Worm (Caenorhabditis elegans) whole organism, midembryonic: ENCODE results near the gene tam-1.
A peak's percentile ranks its signal among the peaks of the same experiment; 100 is the strongest.

Experiments
- T22C8.4 ChIP-seq: fragments of 200-800 bp; sonication (Bioruptor generic); IDR thresholded peaks from 2 replicates; pipeline ENCODE4 v1.3.6; 2022; ENCODE audit warnings: missing genetic modification characterization, missing compliant biosample characterization
- cog-1 ChIP-seq: sonication (generic microtip); optimal IDR thresholded peaks from 2 replicates; lab custom pipeline; 2016; ENCODE audit warnings: missing genetic modification characterization, missing compliant biosample characterization
- flt-1 ChIP-seq: fragments of 200-800 bp; sonication (Bioruptor generic); IDR thresholded peaks from 2 replicates; pipeline ENCODE4 v1.3.6; 2022; ENCODE audit warnings: missing genetic modification characterization, missing compliant biosample characterization
- klf-2 ChIP-seq: fragments of 200-800 bp; sonication (Bioruptor generic); conservative IDR thresholded peaks from 2 replicates; pipeline ENCODE4 v1.3.6; 2022; ENCODE audit warnings: missing genetic modification reagents, missing genetic modification characterization, missing compliant biosample characterization
- med-1 ChIP-seq: sonication (generic microtip); optimal IDR thresholded peaks from 2 replicates; lab custom pipeline; 2017; ENCODE audit warnings: missing genetic modification characterization, mild to moderate bottlenecking, missing compliant biosample characterization, antibody characterized with exemption, missing genetic modification reagents; ENCODE audit not compliant: insufficient read depth
- ref-1 ChIP-seq: fragments of 200-800 bp; sonication (Bioruptor generic); conservative IDR thresholded peaks from 2 replicates; pipeline ENCODE4 v1.3.6; 2022; ENCODE audit warnings: missing genetic modification reagents, missing genetic modification characterization, missing compliant biosample characterization
- tab-1 ChIP-seq: fragments of 200-800 bp; sonication (Bioruptor generic); IDR thresholded peaks from 2 replicates; pipeline ENCODE4 v1.3.6; 2022; ENCODE audit warnings: missing genetic modification characterization, missing compliant biosample characterization
- ztf-23 ChIP-seq: fragments of 200-800 bp; sonication (Bioruptor generic); IDR thresholded peaks from 2 replicates; pipeline ENCODE4 v1.3.6; 2022; ENCODE audit warnings: missing genetic modification reagents, missing genetic modification characterization, missing compliant biosample characterization
- ztf-29 ChIP-seq: fragments of 200-800 bp; sonication (Bioruptor generic); IDR thresholded peaks from 2 replicates; pipeline ENCODE4 v1.3.6; 2022; ENCODE audit warnings: missing genetic modification reagents, missing genetic modification characterization, missing compliant biosample characterization

The tam-1 gene

DNA sequence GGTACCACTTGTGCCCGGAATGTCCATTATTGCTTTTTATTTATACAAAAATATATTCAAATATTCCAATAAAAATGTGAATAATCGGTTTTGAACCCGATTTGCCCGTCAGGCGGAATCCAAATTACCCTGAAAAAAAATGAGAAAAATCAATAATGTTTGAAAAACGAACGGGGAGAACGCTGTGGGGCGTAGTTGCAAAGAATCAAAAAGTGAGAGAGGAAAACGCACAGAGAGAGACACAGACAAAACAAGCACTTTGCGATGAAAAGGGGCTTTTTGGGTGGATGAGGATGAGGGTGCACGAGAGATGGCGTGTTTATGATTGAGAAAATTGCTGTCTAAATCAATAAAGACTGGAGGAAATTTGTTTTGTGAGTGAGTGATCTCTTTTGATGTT lies at the start of gene tam-1:
Gene tam-1 (minus strand): TSS at position 135 of the 400 bp plus-strand sequence.
- TF ChIP-seq ztf-29 (GFP tag; lab: Robert Waterston, UW) (0 out of 2 replicates have a peak, but pooled peaks have one; percentile 9), cog-1 (tag; lab: Kevin White, UChicago) (no peak), T22C8.4 (peak; percentile 50; the same call in 1 of the 2 replicates), ref-1 (no peak), klf-2 (GFP tag; lab: Robert Waterston, UW) (no peak), ztf-23 (GFP tag; lab: Robert Waterston, UW) (no peak), med-1 (GFP tag; lab: Kevin White, UChicago) (no peak), flt-1 (GFP tag; lab: Robert Waterston, UW) (no peak), tab-1 (GFP tag; lab: Robert Waterston, UW) (no peak)

DNA sequence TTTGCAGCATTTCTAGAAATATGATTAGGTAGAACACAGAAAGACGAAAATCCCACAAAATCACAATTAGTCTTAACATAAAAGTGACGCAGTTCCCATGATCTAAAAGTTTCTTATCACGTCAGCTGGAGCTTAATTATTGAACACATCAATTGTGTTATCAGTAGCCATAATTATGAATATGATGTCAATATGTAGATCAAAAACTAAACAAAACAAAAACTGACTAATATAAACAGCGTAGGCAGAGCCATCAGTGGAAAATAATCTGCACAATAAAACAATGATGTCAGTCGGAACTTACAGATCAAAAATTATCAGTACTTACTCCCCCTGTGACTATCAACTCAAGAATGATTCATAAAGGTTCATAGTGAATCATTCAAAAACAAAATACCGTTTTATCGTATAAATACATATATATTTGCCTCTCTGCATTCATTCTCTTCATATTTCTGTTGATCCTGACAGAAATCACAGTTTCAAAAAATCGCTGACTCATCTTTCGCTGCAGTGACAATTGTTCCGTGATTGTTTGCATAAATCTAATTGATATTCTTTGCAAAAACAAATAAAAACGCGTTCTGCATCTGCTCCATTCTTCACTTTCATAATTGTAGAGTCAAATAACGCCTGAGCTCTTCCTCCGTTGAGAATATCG lies 49.4 kb upstream of the tam-1 start, which contains the start of gene srr-6:
Gene srr-6 (plus strand): TSS at position 611 of the 661 bp plus-strand sequence.
- TF ChIP-seq ztf-23 (GFP tag; lab: Robert Waterston, UW) (no peak), ztf-29 (GFP tag; lab: Robert Waterston, UW) (no peak), cog-1 (tag; lab: Kevin White, UChicago) (no peak), T22C8.4 (no peak), flt-1 (GFP tag; lab: Robert Waterston, UW) (no peak), klf-2 (GFP tag; lab: Robert Waterston, UW) (no peak), tab-1 (GFP tag; lab: Robert Waterston, UW) (no peak), ref-1 (no peak), med-1 (GFP tag; lab: Kevin White, UChicago) (no peak)

DNA sequence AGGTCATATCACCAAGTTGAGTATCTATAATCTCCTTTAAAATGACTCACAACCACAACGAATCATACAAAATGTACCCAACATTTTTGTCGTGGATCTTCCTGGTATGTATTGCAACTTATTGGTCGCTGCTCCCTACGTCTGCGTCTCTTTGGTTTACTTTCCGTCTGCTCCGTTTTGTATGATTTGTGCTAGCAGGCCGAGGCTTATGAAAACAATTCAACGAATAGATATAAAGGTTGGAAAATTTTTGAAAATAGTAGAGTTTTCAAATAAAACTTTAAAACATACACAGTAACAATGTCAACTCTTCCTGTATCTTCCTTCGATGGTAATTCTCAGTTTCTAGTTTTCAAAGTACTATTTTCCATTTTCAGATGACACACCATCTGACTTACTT lies 38.5 kb upstream of the tam-1 start, which contains the start of gene srr-8:
Gene srr-8 (plus strand): TSS at position 301 of the 400 bp plus-strand sequence.
- TF ChIP-seq ztf-29 (GFP tag; lab: Robert Waterston, UW) (no peak), ztf-23 (GFP tag; lab: Robert Waterston, UW) (no peak), T22C8.4 (no peak), ref-1 (no peak), cog-1 (tag; lab: Kevin White, UChicago) (no peak), med-1 (GFP tag; lab: Kevin White, UChicago) (no peak)

- TF ChIP-seq tab-1 (GFP tag; lab: Robert Waterston, UW): no peak
- TF ChIP-seq klf-2 (GFP tag; lab: Robert Waterston, UW): no peak
- TF ChIP-seq ref-1: no peak
- TF ChIP-seq flt-1 (GFP tag; lab: Robert Waterston, UW): no peak
- no peak for TF ChIP-seq med-1 (GFP tag; lab: Kevin White, UChicago)
- TF ChIP-seq T22C8.4: no peak
- TF ChIP-seq ztf-23 (GFP tag; lab: Robert Waterston, UW): no peak
- TF ChIP-seq ztf-29 (GFP tag; lab: Robert Waterston, UW): no peak
- no peak for TF ChIP-seq cog-1 (tag; lab: Kevin White, UChicago)
Observed at ce11 chrV:5000406-5000805, 37.5 kb upstream of the tam-1 start, which contains the start of gene ugt-7. Gene ugt-7 (minus strand): TSS chrV:5000566.

- TF ChIP-seq ref-1: no peak
- TF ChIP-seq ztf-29 (GFP tag; lab: Robert Waterston, UW): no peak
- no peak for TF ChIP-seq T22C8.4
Observed at ce11 chrV:4995155-4995554, 32.3 kb upstream of the tam-1 start, which contains the start of gene ncx-9. Gene ncx-9 (minus strand): TSS chrV:4995255.

DNA sequence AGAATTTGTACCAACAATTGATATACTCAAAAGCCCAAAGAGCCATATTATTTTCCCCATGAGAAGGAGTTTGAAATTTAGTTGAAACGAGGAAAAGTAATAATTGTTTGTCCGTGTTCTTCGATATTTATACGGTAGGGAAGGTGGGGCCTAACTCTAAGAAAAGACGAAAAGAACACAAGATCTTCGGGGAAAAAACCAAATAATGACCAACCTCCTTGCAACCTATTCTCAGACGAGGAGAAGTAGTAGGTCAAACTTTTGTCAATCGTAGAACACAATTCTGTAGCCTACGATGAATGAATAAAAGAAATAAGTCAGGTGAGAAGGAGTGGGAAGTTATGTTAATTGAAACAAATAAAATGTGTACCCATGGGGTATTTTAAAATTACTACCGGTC lies 24.2 kb upstream of the tam-1 start, which contains the start of gene ncx-8:
Gene ncx-8 (minus strand): TSS at position 101 of the 400 bp plus-strand sequence.
- no peak for TF ChIP-seq T22C8.4
- no peak for TF ChIP-seq flt-1 (GFP tag; lab: Robert Waterston, UW)
- TF ChIP-seq cog-1 (tag; lab: Kevin White, UChicago): no peak
- TF ChIP-seq ztf-23 (GFP tag; lab: Robert Waterston, UW): no peak
- TF ChIP-seq tab-1 (GFP tag; lab: Robert Waterston, UW): no peak
- TF ChIP-seq ztf-29 (GFP tag; lab: Robert Waterston, UW): no peak

DNA sequence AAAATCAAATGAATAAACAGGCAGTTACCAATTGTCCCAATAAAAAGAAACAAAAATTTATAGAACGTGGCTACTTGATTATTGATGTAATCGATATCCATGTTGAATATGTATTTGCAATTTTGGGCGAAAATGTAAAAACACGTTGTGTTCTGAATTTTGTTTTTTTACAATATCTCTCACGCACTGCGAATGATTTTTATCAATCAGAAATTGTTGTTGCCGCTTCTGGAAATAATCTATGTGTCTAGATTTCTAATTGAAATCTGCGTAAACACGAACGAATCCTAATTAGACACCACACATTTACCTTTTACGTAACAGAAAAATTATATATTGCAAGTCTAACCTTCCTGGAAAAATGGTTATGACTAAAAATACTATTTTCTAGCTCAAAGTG lies 20.2 kb upstream of the tam-1 start, which contains the start of gene srsx-13:
Gene srsx-13 (minus strand): TSS at position 101 of the 400 bp plus-strand sequence.
- TF ChIP-seq klf-2 (GFP tag; lab: Robert Waterston, UW) (no peak), flt-1 (GFP tag; lab: Robert Waterston, UW) (no peak), T22C8.4 (no peak), ztf-23 (GFP tag; lab: Robert Waterston, UW) (no peak), med-1 (GFP tag; lab: Kevin White, UChicago) (no peak), tab-1 (GFP tag; lab: Robert Waterston, UW) (no peak), cog-1 (tag; lab: Kevin White, UChicago) (no peak), ref-1 (no peak), ztf-29 (GFP tag; lab: Robert Waterston, UW) (no peak)

DNA sequence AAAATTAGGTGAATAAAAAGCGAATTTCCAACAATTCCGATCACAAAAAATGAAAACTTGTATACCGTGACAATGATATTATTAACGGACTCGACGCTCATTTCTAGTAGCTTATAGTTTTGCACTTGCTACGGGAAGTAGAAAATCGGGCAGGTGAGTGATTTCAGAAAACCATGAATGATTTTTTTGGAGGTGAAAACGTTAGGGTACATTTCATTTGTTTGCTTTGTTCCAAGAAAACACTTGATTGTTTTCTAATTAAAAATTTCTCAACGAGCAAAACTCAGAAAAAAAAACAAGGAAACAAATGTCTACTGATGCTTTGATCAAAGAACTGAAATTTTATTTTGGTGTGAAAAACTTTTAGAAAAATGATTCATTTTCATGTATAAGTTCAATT lies 18.0 kb upstream of the tam-1 start, which contains the start of gene srsx-12:
Gene srsx-12 (minus strand): TSS at position 101 of the 400 bp plus-strand sequence.
- TF ChIP-seq flt-1 (GFP tag; lab: Robert Waterston, UW): no peak
- no peak for TF ChIP-seq med-1 (GFP tag; lab: Kevin White, UChicago)
- TF ChIP-seq klf-2 (GFP tag; lab: Robert Waterston, UW): no peak
- no peak for TF ChIP-seq ztf-29 (GFP tag; lab: Robert Waterston, UW)
- no peak for TF ChIP-seq ztf-23 (GFP tag; lab: Robert Waterston, UW)
- TF ChIP-seq ref-1: no peak
- TF ChIP-seq cog-1 (tag; lab: Kevin White, UChicago): no peak
- TF ChIP-seq T22C8.4: no peak
- no peak for TF ChIP-seq tab-1 (GFP tag; lab: Robert Waterston, UW)

ce11 chrV:4980094-4980493 lies 17.2 kb upstream of the tam-1 start:
- TF ChIP-seq tab-1 (GFP tag; lab: Robert Waterston, UW) (no peak), ref-1 (no peak), flt-1 (GFP tag; lab: Robert Waterston, UW) (no peak), ztf-29 (GFP tag; lab: Robert Waterston, UW) (no peak), ztf-23 (GFP tag; lab: Robert Waterston, UW) (no peak), med-1 (GFP tag; lab: Kevin White, UChicago) (no peak), T22C8.4 (no peak), cog-1 (tag; lab: Kevin White, UChicago) (no peak), klf-2 (GFP tag; lab: Robert Waterston, UW) (no peak)
